Worm (Caenorhabditis elegans): Measurements from ENCODE around the gene F31D5.1.
A peak's percentile ranks its signal among the peaks of the same experiment; 100 is the strongest.

The F31D5.1 gene

DNA sequence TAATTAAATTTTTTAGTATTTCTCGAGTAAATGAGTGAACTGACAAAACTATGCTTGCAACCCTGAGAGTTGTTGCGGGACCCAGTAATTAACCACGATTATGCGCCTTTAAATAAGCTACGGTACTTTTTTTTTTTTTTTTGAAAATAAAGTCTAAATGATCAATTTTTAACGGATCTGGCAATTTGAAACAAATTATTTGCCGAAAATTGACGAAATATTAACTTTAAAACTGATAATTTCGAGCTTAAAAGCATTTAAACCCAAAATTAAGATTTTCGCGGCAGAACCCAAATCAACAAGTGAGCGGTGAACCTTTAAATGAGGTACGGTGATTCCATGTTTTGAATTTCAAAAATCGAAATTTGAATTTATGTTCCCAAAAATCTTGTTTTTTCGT is 3.3 kb downstream of the F31D5.1 start:
- TF ChIP-seq pha-4 (tag; optimal IDR thresholded peaks at IDR 0.05): no peak
- no peak for TF ChIP-seq akir-1 (GFP tag; optimal IDR thresholded peaks at IDR 0.05)
- no peak for TF ChIP-seq repo-1 (tag; optimal IDR thresholded peaks at IDR 0.05)
- no peak for TF ChIP-seq ztf-18 (tag; optimal IDR thresholded peaks at IDR 0.05)
- no peak for TF ChIP-seq F39B2.1 (GFP tag; IDR thresholded peaks at IDR 0.05)
- no peak for TF ChIP-seq B0261.1 (tag; optimal IDR thresholded peaks at IDR 0.05)
- no peak for TF ChIP-seq hlh-12 (tag; optimal IDR thresholded peaks at IDR 0.05)
- peak; percentile 65; the same call in 1 of the 2 replicates for TF ChIP-seq D2030.7 (GFP tag; IDR thresholded peaks at IDR 0.05)
- no peak for TF ChIP-seq lin-26 (GFP tag; IDR thresholded peaks at IDR 0.05)
- TF ChIP-seq cebp-2 (GFP tag; IDR thresholded peaks at IDR 0.05): no peak
- TF ChIP-seq nhr-120 (GFP tag; IDR thresholded peaks at IDR 0.05): no peak
- peak; percentile 96 for TF ChIP-seq madf-6 (GFP tag; IDR thresholded peaks at IDR 0.05)
- no peak for TF ChIP-seq fkh-3 (tag; optimal IDR thresholded peaks at IDR 0.05)
- TF ChIP-seq ceh-91 (GFP tag; IDR thresholded peaks at IDR 0.05): peak; percentile 82
- no peak for TF ChIP-seq lin-40 (tag; optimal IDR thresholded peaks at IDR 0.05)
- no peak for TF ChIP-seq F10E7.11 (tag; optimal IDR thresholded peaks at IDR 0.05)
- no peak for TF ChIP-seq ztf-25 (GFP tag; IDR thresholded peaks at IDR 0.05)
- TF ChIP-seq snpc-1.3 (tag; optimal IDR thresholded peaks at IDR 0.05; ENCODE audit: insufficient read depth): no peak
- no peak for TF ChIP-seq hrde-1 (tag; optimal IDR thresholded peaks at IDR 0.05; ENCODE audit: borderline replicate concordance)
- no peak for TF ChIP-seq die-1 (tag; optimal IDR thresholded peaks at IDR 0.05)
- no peak for TF ChIP-seq ccch-3 (GFP tag; optimal IDR thresholded peaks at IDR 0.05)
- TF ChIP-seq mes-4 (tag; optimal IDR thresholded peaks at IDR 0.05): no peak
- no peak for TF ChIP-seq ceh-100 (GFP tag; IDR thresholded peaks at IDR 0.05)
- no peak for TF ChIP-seq ama-1 (optimal IDR thresholded peaks at IDR 0.05)
- no peak for TF ChIP-seq ama-1 (GFP tag; optimal IDR thresholded peaks at IDR 0.05)
- TF ChIP-seq dox-1 (GFP tag; IDR thresholded peaks at IDR 0.05): no peak
- TF ChIP-seq sdz-38 (tag; optimal IDR thresholded peaks at IDR 0.05): no peak
- TF ChIP-seq ztf-28 (GFP tag; IDR thresholded peaks at IDR 0.05): no peak
- no peak for TF ChIP-seq C17E4.6 (GFP tag; IDR thresholded peaks at IDR 0.05)
- TF ChIP-seq mxl-1 (tag; optimal IDR thresholded peaks at IDR 0.05): no peak
- TF ChIP-seq F23B12.7 (tag; optimal IDR thresholded peaks at IDR 0.05; ENCODE audit: insufficient read depth): no peak
- TF ChIP-seq gei-17 (GFP tag; optimal IDR thresholded peaks at IDR 0.05): no peak
- no peak for TF ChIP-seq unc-130 (GFP tag; optimal IDR thresholded peaks at IDR 0.05)
- no peak for TF ChIP-seq ceh-40 (GFP tag; IDR thresholded peaks at IDR 0.05)
- no peak for TF ChIP-seq nfya-2 (GFP tag; IDR thresholded peaks at IDR 0.05)
- TF ChIP-seq dpff-1 (tag; optimal IDR thresholded peaks at IDR 0.05): no peak
- TF ChIP-seq hsf-1 (GFP tag; IDR thresholded peaks at IDR 0.05): no peak
- TF ChIP-seq madf-8 (GFP tag; conservative IDR thresholded peaks at IDR 0.05): peak; percentile 92
- TF ChIP-seq F22D6.2 (tag; optimal IDR thresholded peaks at IDR 0.05): no peak
- no peak for TF ChIP-seq Y95B8A.8 (GFP tag; IDR thresholded peaks at IDR 0.05)
- TF ChIP-seq lsy-27 (tag; optimal IDR thresholded peaks at IDR 0.05; ENCODE audit: borderline replicate concordance, insufficient read depth): no peak
- no peak for TF ChIP-seq ztf-3 (GFP tag; optimal IDR thresholded peaks at IDR 0.05)
- no peak for TF ChIP-seq sptf-2 (GFP tag; optimal IDR thresholded peaks at IDR 0.05)
- no peak for TF ChIP-seq Y79H2A.3 (GFP tag; conservative IDR thresholded peaks at IDR 0.05)
- TF ChIP-seq chd-7 (tag; optimal IDR thresholded peaks at IDR 0.05): no peak
- peak; percentile 50 for TF ChIP-seq lin-54 (GFP tag; optimal IDR thresholded peaks at IDR 0.05)
- peak; percentile 41 for TF ChIP-seq efl-1 (GFP tag; optimal IDR thresholded peaks at IDR 0.05)
- TF ChIP-seq F49E8.2 (tag; optimal IDR thresholded peaks at IDR 0.05; ENCODE audit: insufficient read depth): peak; percentile 25
- TF ChIP-seq hmg-1.2 (GFP tag; IDR thresholded peaks at IDR 0.05): no peak
- TF ChIP-seq madf-10 (tag; optimal IDR thresholded peaks at IDR 0.05): no peak

Measured in whole organism, young adult.